Worm (Caenorhabditis elegans) whole organism, L4 larva: ENCODE results near the gene mtp-18.

Experiments used
- F44E2.7 ChIP-seq: fragments of 200-800 bp; sonication (Bioruptor generic); IDR thresholded peaks from 2 replicates; pipeline ENCODE4 v2.1.2; 2022; ENCODE audit warnings: missing genetic modification characterization, missing compliant biosample characterization
- F49E8.2 ChIP-seq: sonication (generic microtip); optimal IDR thresholded peaks from 2 replicates; lab custom pipeline; 2016; ENCODE audit warnings: missing compliant biosample characterization, mild to moderate bottlenecking, missing genetic modification characterization, borderline replicate concordance
- T26A8.4 ChIP-seq: fragments of 200-800 bp; sonication (Bioruptor generic); IDR thresholded peaks from 2 replicates; pipeline ENCODE4 v1.3.6; 2022; ENCODE audit warnings: missing genetic modification characterization, missing compliant biosample characterization
- Y105C5A.15 ChIP-seq: fragments of 200-800 bp; sonication (Bioruptor generic); IDR thresholded peaks from 2 replicates; pipeline ENCODE4 v1.3.6; 2022; ENCODE audit warnings: missing genetic modification characterization, missing compliant biosample characterization
- Y75B8A.6 ChIP-seq: fragments of 200-800 bp; sonication (Bioruptor generic); IDR thresholded peaks from 2 replicates; pipeline ENCODE4 v1.3.6; 2022; ENCODE audit warnings: missing genetic modification reagents, missing genetic modification characterization, missing compliant biosample characterization
- aha-1 ChIP-seq: fragments of 150-350 bp; peaks from one replicate; lab custom pipeline; 2014; ENCODE audit warnings: missing biosample characterization, missing genetic modification characterization
- aly-2 ChIP-seq: sonication (generic microtip); optimal IDR thresholded peaks from 2 replicates; lab custom pipeline; 2018; ENCODE audit warnings: missing biosample characterization, missing genetic modification characterization
- ama-1 ChIP-seq: fragments of 150-350 bp; optimal IDR thresholded peaks from 2 replicates; lab custom pipeline; 2014; ENCODE audit warnings: inconsistent platforms, mixed read lengths
- ceh-20 ChIP-seq: fragments of 200-800 bp; sonication (Bioruptor generic); IDR thresholded peaks from 2 replicates; pipeline ENCODE4 v1.3.6; 2022; ENCODE audit warnings: missing genetic modification reagents, missing genetic modification characterization, missing compliant biosample characterization
- cey-2 ChIP-seq: sonication (generic microtip); optimal IDR thresholded peaks from 3 replicates; lab custom pipeline; 2017; ENCODE audit warnings: missing genetic modification characterization, mild to moderate bottlenecking, missing compliant biosample characterization, antibody characterized with exemption, borderline replicate concordance; ENCODE audit not compliant: insufficient read depth
- daf-16 ChIP-seq, 3 experiments: sonication (generic microtip); optimal IDR thresholded peaks; 2 replicates each; lab custom pipeline; 2016 to 2017; ENCODE audit warnings: missing genetic modification characterization in 3 of 3, missing genetic modification reagents in 3 of 3, mild to moderate bottlenecking in 2 of 3, missing compliant biosample characterization in 2 of 3, missing biosample characterization in 1 of 3, moderate library complexity in 1 of 3
- dmd-8 ChIP-seq: fragments of 200-800 bp; sonication (Bioruptor generic); IDR thresholded peaks from 2 replicates; pipeline ENCODE4 v1.3.6; 2022; ENCODE audit warnings: missing genetic modification characterization, missing compliant biosample characterization
- egl-43 ChIP-seq: fragments of 200-800 bp; sonication (Bioruptor generic); IDR thresholded peaks from 2 replicates; pipeline ENCODE4 v1.3.6; 2022; ENCODE audit warnings: missing genetic modification reagents, missing genetic modification characterization, missing compliant biosample characterization
- hif-1 ChIP-seq, 2 experiments: sonication (generic microtip); optimal IDR thresholded peaks; 2 replicates each; lab custom pipeline; 2016 to 2017; ENCODE audit warnings: missing compliant biosample characterization in 2 of 2, missing genetic modification characterization in 2 of 2, missing genetic modification reagents in 2 of 2, missing genotype in 2 of 2, mild to moderate bottlenecking in 1 of 2
- hlh-11 ChIP-seq: fragments of 200-800 bp; sonication (Bioruptor generic); optimal IDR thresholded peaks from 2 replicates; lab custom pipeline; 2018; ENCODE audit warnings: mild to moderate bottlenecking, missing genetic modification characterization, missing compliant biosample characterization
- hlh-30 ChIP-seq: sonication (generic microtip); optimal IDR thresholded peaks from 2 replicates; lab custom pipeline; 2017; ENCODE audit warnings: antibody characterized with exemption, mild to moderate bottlenecking, missing genetic modification characterization, missing compliant biosample characterization; ENCODE audit not compliant: insufficient read depth
- lim-7 ChIP-seq: fragments of 200-800 bp; sonication (Bioruptor generic); IDR thresholded peaks from 2 replicates; pipeline ENCODE4 v1.3.6; 2022; ENCODE audit warnings: missing genetic modification characterization, missing compliant biosample characterization
- lin-29 ChIP-seq: fragments of 200-800 bp; sonication (Bioruptor generic); IDR thresholded peaks from 2 replicates; pipeline ENCODE4 v1.3.6; 2022; ENCODE audit warnings: missing genetic modification reagents, missing genetic modification characterization, missing compliant biosample characterization
- lsy-2 ChIP-seq, 2 experiments: fragments of 150-350 bp in 1 of 2; sonication (generic microtip) in 1 of 2; optimal IDR thresholded peaks; 2 replicates each; lab custom pipeline; 2014 to 2017; ENCODE audit warnings: missing biosample characterization in 2 of 2, missing genetic modification characterization in 2 of 2
- madf-9 ChIP-seq: fragments of 200-800 bp; sonication (Bioruptor generic); conservative IDR thresholded peaks from 2 replicates; pipeline ENCODE4 v1.3.6; 2022; ENCODE audit warnings: missing genetic modification reagents, missing genetic modification characterization, missing compliant biosample characterization
- mep-1 ChIP-seq: fragments of 150-350 bp; sonication (generic microtip); optimal IDR thresholded peaks from 3 replicates; lab custom pipeline; 2014; ENCODE audit warnings: missing biosample characterization, missing genetic modification characterization
- mes-2 ChIP-seq: sonication (generic microtip); optimal IDR thresholded peaks from 2 replicates; lab custom pipeline; 2016; ENCODE audit warnings: missing genotype, mild to moderate bottlenecking, missing genetic modification characterization, missing compliant biosample characterization; ENCODE audit not compliant: poor library complexity, severe bottlenecking
- mxl-2 ChIP-seq: fragments of 200-800 bp; sonication (Bioruptor generic); conservative IDR thresholded peaks from 2 replicates; pipeline ENCODE4 v1.3.6; 2022; ENCODE audit warnings: missing genetic modification reagents, missing genetic modification characterization, missing compliant biosample characterization
- nhr-10 ChIP-seq: fragments of 150-350 bp; optimal IDR thresholded peaks from 2 replicates; lab custom pipeline; 2014; ENCODE audit warnings: missing biosample characterization, missing genetic modification characterization
- nhr-28 ChIP-seq: fragments of 150-350 bp; optimal IDR thresholded peaks from 2 replicates; lab custom pipeline; 2014; ENCODE audit warnings: missing biosample characterization, missing genetic modification characterization
- nhr-41 ChIP-seq: fragments of 200-800 bp; sonication (Bioruptor generic); IDR thresholded peaks from 2 replicates; pipeline ENCODE4 v1.3.6; 2022; ENCODE audit warnings: missing genetic modification reagents, missing genetic modification characterization, missing compliant biosample characterization
- nhr-48 ChIP-seq: sonication (generic microtip); optimal IDR thresholded peaks from 2 replicates; lab custom pipeline; 2016; ENCODE audit warnings: mild to moderate bottlenecking, missing genetic modification characterization, missing compliant biosample characterization
- nhr-6 ChIP-seq: fragments of 150-350 bp; optimal IDR thresholded peaks from 2 replicates; lab custom pipeline; 2014; ENCODE audit warnings: missing biosample characterization, missing genetic modification characterization
- nhr-76 ChIP-seq: fragments of 150-350 bp; optimal IDR thresholded peaks from 2 replicates; lab custom pipeline; 2014; ENCODE audit warnings: missing biosample characterization, missing genetic modification characterization
- pha-4 ChIP-seq, 2 experiments: fragments of 150-350 bp in 1 of 2; fragments of 200-800 bp in 1 of 2; sonication (Bioruptor generic) in 1 of 2; IDR thresholded peaks in 1 of 2; optimal IDR thresholded peaks in 1 of 2; 2 replicates each; pipeline versions ENCODE4 v1.3.6 to Lab custom; 2014 to 2022; ENCODE audit warnings: missing genetic modification characterization in 2 of 2, missing genetic modification reagents in 2 of 2, missing biosample characterization in 1 of 2, missing compliant biosample characterization in 1 of 2
- php-3 ChIP-seq: fragments of 200-800 bp; sonication (Bioruptor generic); IDR thresholded peaks from 2 replicates; pipeline ENCODE4 v1.3.6; 2022; ENCODE audit warnings: missing genetic modification reagents, missing genetic modification characterization, missing compliant biosample characterization
- rbr-2 ChIP-seq: sonication (generic microtip); optimal IDR thresholded peaks from 2 replicates; lab custom pipeline; 2016; ENCODE audit warnings: missing genotype, missing genetic modification characterization, missing compliant biosample characterization
- saeg-2 ChIP-seq: fragments of 200-800 bp; sonication (Bioruptor generic); IDR thresholded peaks from 2 replicates; pipeline ENCODE4 v1.3.6; 2022; ENCODE audit warnings: missing genetic modification reagents, missing genetic modification characterization, missing compliant biosample characterization
- sdz-12 ChIP-seq: fragments of 200-800 bp; sonication (Bioruptor generic); optimal IDR thresholded peaks from 2 replicates; lab custom pipeline; 2018; ENCODE audit warnings: mild to moderate bottlenecking, missing genetic modification characterization, missing compliant biosample characterization
- set-16 ChIP-seq: fragments of 200-800 bp; sonication (Bioruptor generic); IDR thresholded peaks from 2 replicates; pipeline ENCODE4 v1.3.6; 2022; ENCODE audit warnings: missing genetic modification reagents, missing genetic modification characterization, missing compliant biosample characterization
- unc-130 ChIP-seq: sonication (generic microtip); optimal IDR thresholded peaks from 2 replicates; lab custom pipeline; 2016; ENCODE audit warnings: missing genetic modification reagents, missing genetic modification characterization, missing compliant biosample characterization
- unc-39 ChIP-seq: sonication (generic microtip); optimal IDR thresholded peaks from 2 replicates; lab custom pipeline; 2017; ENCODE audit warnings: missing biosample characterization, missing genetic modification characterization
- unc-62 ChIP-seq, 3 experiments: fragments of 150-350 bp in 1 of 3; sonication (generic microtip); optimal IDR thresholded peaks in 2 of 3; peaks in 1 of 3; 1 replicate in 1 of 3; 2 replicates in 2 of 3; lab custom pipeline; 2014 to 2017; ENCODE audit warnings: missing biosample characterization in 3 of 3, missing genetic modification characterization in 3 of 3, missing genetic modification reagents in 3 of 3, missing genotype in 1 of 3
- zfp-2 ChIP-seq: sonication (generic microtip); optimal IDR thresholded peaks from 2 replicates; lab custom pipeline; 2016; ENCODE audit warnings: mild to moderate bottlenecking, missing genetic modification characterization, missing compliant biosample characterization
- ztf-7 ChIP-seq: fragments of 150-350 bp; optimal IDR thresholded peaks from 2 replicates; lab custom pipeline; 2014; ENCODE audit warnings: missing biosample characterization, missing genetic modification characterization

The mtp-18 gene

DNA sequence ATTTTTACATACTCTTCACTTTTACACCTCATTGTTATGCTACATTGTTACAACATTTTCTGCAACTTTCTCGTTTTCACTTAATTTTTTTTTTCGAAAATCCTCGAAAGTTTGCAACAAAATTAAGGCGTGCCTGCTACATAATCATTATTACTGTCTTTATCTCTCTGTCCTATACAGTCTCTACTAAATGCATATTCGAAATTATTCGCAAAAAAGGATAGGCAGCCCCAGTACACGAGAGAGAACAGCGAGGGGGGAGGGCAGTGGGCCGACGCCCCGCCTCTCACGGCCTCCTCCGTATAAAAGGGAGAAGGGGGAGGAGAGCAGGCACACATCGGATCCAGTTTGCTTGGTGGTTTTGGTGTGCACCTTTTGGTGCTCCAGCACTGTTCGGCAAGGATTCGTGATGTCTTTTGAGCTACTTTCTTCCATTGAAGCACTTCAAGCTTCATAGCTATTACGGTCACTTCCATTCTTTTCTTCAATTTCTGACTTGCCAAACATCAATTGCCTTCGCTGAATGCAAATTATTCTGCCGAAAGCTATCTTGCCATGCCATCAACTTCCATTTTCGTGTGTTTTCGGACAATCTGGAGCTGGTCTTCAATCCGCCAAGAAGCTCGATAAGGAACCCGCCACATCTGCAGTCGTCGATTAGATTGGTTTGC lies 45.9 kb upstream of the mtp-18 start (continued):
- TF ChIP-seq F44E2.7 (GFP tag; lab: Robert Waterston, UW) (no peak), madf-9 (GFP tag; lab: Robert Waterston, UW) (0 out of 2 replicates have a peak, but pooled peaks have one; percentile 28), hif-1 (tag; optimal IDR thresholded peaks at IDR 0.05; lab: Kevin White, UChicago) (peak in 1 of 2 experiments; percentile 36), nhr-48 (tag; lab: Kevin White, UChicago) (peak; percentile 15), unc-39 (tag; lab: Kevin White, UChicago) (no peak), nhr-41 (GFP tag; lab: Robert Waterston, UW) (no peak; the same call in 1 of the 2 replicates), lin-29 (GFP tag; lab: Robert Waterston, UW) (no peak), egl-43 (GFP tag; lab: Robert Waterston, UW) (peak; percentile 64; the same call in 1 of the 2 replicates), mxl-2 (0 out of 2 replicates have a peak, but pooled peaks have one; percentile 2), lim-7 (GFP tag; lab: Robert Waterston, UW) (no peak), lsy-2 (tag; optimal IDR thresholded peaks at IDR 0.05; lab: Kevin White, UChicago) (peak in 1 of 2 experiments; percentile 50), mes-2 (tag; lab: Kevin White, UChicago) (no peak), sdz-12 (GFP tag; lab: Kevin White, UChicago) (peak; percentile 31), ztf-7 (tag; lab: Kevin White, UChicago) (no peak), cey-2 (no peak), aly-2 (tag; lab: Kevin White, UChicago) (no peak), dmd-8 (GFP tag; lab: Robert Waterston, UW) (no peak), rbr-2 (tag; lab: Kevin White, UChicago) (peak; percentile 37), mep-1 (tag; lab: Kevin White, UChicago) (peak; percentile 58), ama-1 (lab: Kevin White, UChicago) (peak; percentile 99), nhr-6 (tag; lab: Kevin White, UChicago) (no peak), Y75B8A.6 (GFP tag; lab: Robert Waterston, UW) (no peak), saeg-2 (GFP tag; lab: Robert Waterston, UW) (0 out of 2 replicates have a peak, but pooled peaks have one; percentile 5), pha-4 (GFP tag; IDR thresholded peaks at IDR 0.05; lab: Robert Waterston, UW) (peak; percentile 57; the same call in 1 of the 2 replicates), pha-4 (tag; optimal IDR thresholded peaks at IDR 0.05; lab: Kevin White, UChicago) (no peak), hlh-11 (tag; lab: Kevin White, UChicago) (peak; percentile 71), set-16 (GFP tag; lab: Robert Waterston, UW) (peak; percentile 85), nhr-28 (tag; lab: Kevin White, UChicago) (peak; percentile 46), nhr-10 (tag; lab: Kevin White, UChicago) (peak; percentile 55), nhr-76 (no peak), aha-1 (tag; lab: Kevin White, UChicago) (peak; percentile 98), zfp-2 (tag; lab: Kevin White, UChicago) (no peak), T26A8.4 (GFP tag; lab: Robert Waterston, UW) (peak; percentile 69; the same call in 1 of the 2 replicates), unc-130 (GFP tag; lab: Kevin White, UChicago) (no peak), unc-62 (GFP tag; optimal IDR thresholded peaks at IDR 0.05 in 1 of 2; lab: Kevin White, UChicago) (no peak), unc-62 (tag; optimal IDR thresholded peaks at IDR 0.05; lab: Kevin White, UChicago) (no peak), F49E8.2 (tag; lab: Kevin White, UChicago) (no peak), daf-16 (GFP tag; optimal IDR thresholded peaks at IDR 0.05; lab: Kevin White, UChicago) (peak; percentile 8 to 32), daf-16 (tag; optimal IDR thresholded peaks at IDR 0.05; lab: Kevin White, UChicago) (peak; percentile 34), Y105C5A.15 (GFP tag; lab: Robert Waterston, UW) (no peak), hlh-30 (tag; lab: Kevin White, UChicago) (peak; percentile 7), php-3 (GFP tag; lab: Robert Waterston, UW) (no peak), ceh-20 (GFP tag; lab: Robert Waterston, UW) (no peak)
- TF ChIP-seq, all 104 proteins: peak for 27
